Worm (Caenorhabditis elegans): Measurements from ENCODE around the gene R12C12.10.

DNA sequence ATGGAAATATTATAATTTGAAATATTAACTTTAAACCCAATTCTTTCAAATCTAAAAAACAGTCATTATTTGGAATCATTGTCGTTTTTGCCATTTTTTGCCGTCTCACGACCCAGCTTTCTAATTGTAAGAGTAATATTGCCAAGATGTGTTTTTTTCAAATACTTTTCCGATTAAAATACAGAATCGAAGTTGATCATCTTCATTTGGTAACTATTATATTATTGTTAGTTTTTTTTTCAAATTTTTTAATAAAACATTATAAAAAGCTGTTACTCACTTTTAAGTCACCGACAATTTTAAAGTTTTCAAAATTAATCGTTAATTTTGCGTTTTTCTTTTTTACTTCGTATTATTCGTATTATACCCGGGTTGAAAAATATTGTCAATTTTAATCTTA, 45.8 kb downstream of the R12C12.10 start, which contains the start of gene ins-5:
- TF ChIP-seq ama-1 (optimal IDR thresholded peaks at IDR 0.05) (no peak), ceh-13 (GFP tag; optimal IDR thresholded peaks at IDR 0.05) (no peak), B0310.2 (tag; optimal IDR thresholded peaks at IDR 0.05) (no peak), F13C5.2 (tag; optimal IDR thresholded peaks at IDR 0.05) (no peak), hmbx-1 (tag; optimal IDR thresholded peaks at IDR 0.05) (no peak), ets-7 (tag; optimal IDR thresholded peaks at IDR 0.05) (no peak), flt-1 (GFP tag; IDR thresholded peaks at IDR 0.05) (no peak), hnd-1 (tag; optimal IDR thresholded peaks at IDR 0.05) (no peak)

Data from whole organism, early embryonic.